Worm (Caenorhabditis elegans): ENCODE measurements around the gene Y49F6B.2.

The Y49F6B.2 gene

DNA sequence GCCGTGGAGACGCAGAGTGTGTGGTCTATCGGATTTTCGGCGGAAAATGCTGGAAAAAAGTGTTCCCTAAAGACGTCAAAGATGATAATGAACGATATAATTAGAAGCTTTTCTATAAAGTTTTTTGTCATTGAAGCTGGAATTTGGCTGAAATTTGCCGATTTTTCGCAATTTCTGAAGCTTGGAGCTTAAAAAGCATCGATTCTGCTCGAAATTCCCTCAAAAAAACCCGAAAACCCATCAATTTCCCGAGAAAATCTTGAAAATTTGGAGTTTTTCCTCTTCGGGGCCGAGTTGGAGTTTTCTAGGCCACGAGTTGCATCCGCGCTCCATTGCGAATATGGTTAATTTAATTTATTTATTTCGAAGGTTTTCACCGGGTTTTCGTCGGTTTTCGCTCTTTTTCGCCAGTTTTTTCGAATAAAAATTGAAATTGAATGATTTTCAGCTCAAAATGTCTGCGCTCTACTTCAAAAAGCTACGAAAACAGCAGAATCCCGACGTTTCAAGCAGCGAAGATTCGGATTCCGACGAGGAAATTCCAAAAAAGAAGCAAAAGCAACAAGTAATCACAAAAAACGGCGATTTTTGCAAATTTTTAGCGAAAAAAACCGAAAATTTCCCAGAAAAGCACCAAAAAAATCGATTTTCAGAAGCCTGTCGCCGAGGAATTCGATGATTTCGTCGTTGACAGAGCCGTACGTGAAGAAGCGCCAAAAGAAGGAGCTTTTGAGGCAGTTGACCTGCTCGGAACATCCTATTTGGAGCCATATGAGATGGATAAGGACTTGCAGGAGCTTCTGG lies at the start of gene Y49F6B.2, which contains the start of gene col-71:
Gene Y49F6B.2, plus strand, starts transcription at position 449 of the 804 bp plus-strand sequence.
Gene col-71, minus strand, starts transcription at position 51 of the 804 bp plus-strand sequence.
- TF ChIP-seq elt-1 (tag; optimal IDR thresholded peaks at IDR 0.05) (no peak), ceh-16 (tag; optimal IDR thresholded peaks at IDR 0.05) (no peak), lin-15B (tag; optimal IDR thresholded peaks at IDR 0.05) (peak; percentile 94), fkh-10 (GFP tag; optimal IDR thresholded peaks at IDR 0.05) (peak; percentile 59), elt-3 (tag; optimal IDR thresholded peaks at IDR 0.05) (no peak), mdl-1 (tag; optimal IDR thresholded peaks at IDR 0.05) (no peak), egl-5 (tag; optimal IDR thresholded peaks at IDR 0.05) (peak; percentile 63), nhr-23 (tag; optimal IDR thresholded peaks at IDR 0.05) (peak; percentile 61), nhr-28 (tag; optimal IDR thresholded peaks at IDR 0.05) (no peak), ama-1 (optimal IDR thresholded peaks at IDR 0.05) (no peak), tbx-2 (tag; optimal IDR thresholded peaks at IDR 0.05) (peak; percentile 21), ZK546.5 (tag; optimal IDR thresholded peaks at IDR 0.05) (no peak), ceh-9 (tag; optimal IDR thresholded peaks at IDR 0.05) (no peak), nhr-11 (tag; optimal IDR thresholded peaks at IDR 0.05) (no peak), snpc-4 (tag; optimal IDR thresholded peaks at IDR 0.05) (peak; percentile 73), unc-39 (tag; optimal IDR thresholded peaks at IDR 0.05) (no peak), nhr-43 (tag; optimal IDR thresholded peaks at IDR 0.05; ENCODE audit: poor library complexity, severe bottlenecking) (no peak), nhr-12 (tag; optimal IDR thresholded peaks at IDR 0.05) (no peak), lin-39 (tag; optimal IDR thresholded peaks at IDR 0.05) (peak; percentile 68), ceh-28 (tag; optimal IDR thresholded peaks at IDR 0.05) (peak; percentile 47), mml-1 (tag; optimal IDR thresholded peaks at IDR 0.05) (no peak), sea-2 (GFP tag; optimal IDR thresholded peaks at IDR 0.05) (no peak), lsy-12 (tag; optimal IDR thresholded peaks at IDR 0.05) (no peak), aly-2 (tag; optimal IDR thresholded peaks at IDR 0.05) (no peak), egl-27 (tag; optimal IDR thresholded peaks at IDR 0.05) (no peak), daf-12 (tag; optimal IDR thresholded peaks at IDR 0.05) (no peak), fos-1 (tag; optimal IDR thresholded peaks at IDR 0.05) (no peak), jun-1 (tag; optimal IDR thresholded peaks at IDR 0.05) (no peak), ceh-82 (tag; optimal IDR thresholded peaks at IDR 0.05) (no peak), R02D3.7 (tag; optimal IDR thresholded peaks at IDR 0.05) (peak; percentile 29), pha-4 (tag; optimal IDR thresholded peaks at IDR 0.05) (peak; percentile 75), fkh-2 (tag; optimal IDR thresholded peaks at IDR 0.05) (no peak), ztf-4 (tag; optimal IDR thresholded peaks at IDR 0.05) (no peak), nhr-67 (tag; optimal IDR thresholded peaks at IDR 0.05) (no peak), nhr-237 (tag; optimal IDR thresholded peaks at IDR 0.05) (no peak), unc-62 (GFP tag; optimal IDR thresholded peaks at IDR 0.05) (no peak), skn-1 (tag; optimal IDR thresholded peaks at IDR 0.05) (peak; percentile 30), nhr-77 (tag; optimal IDR thresholded peaks at IDR 0.05) (no peak), nhr-25 (tag; optimal IDR thresholded peaks at IDR 0.05) (no peak), elt-2 (tag; optimal IDR thresholded peaks at IDR 0.05) (peak; percentile 28), zag-1 (tag; optimal IDR thresholded peaks at IDR 0.05) (no peak), nfya-1 (tag; optimal IDR thresholded peaks at IDR 0.05; ENCODE audit: insufficient read depth) (peak; percentile 67), ztf-11 (tag; optimal IDR thresholded peaks at IDR 0.05) (no peak), nhr-76 (tag; optimal IDR thresholded peaks at IDR 0.05) (no peak), hmg-11 (tag; optimal IDR thresholded peaks at IDR 0.05) (peak; percentile 50), pqm-1 (tag; optimal IDR thresholded peaks at IDR 0.05) (no peak), eor-1 (tag; optimal IDR thresholded peaks at IDR 0.05) (no peak)

Measured in whole organism, L3 larva.